Fruit fly (Drosophila melanogaster): Measurements from ENCODE around the gene AkhR.

Gene AkhR

dm6 chr2L:6716182-6716770 lies at the start of gene AkhR:
Gene AkhR (minus strand): TSS chr2L:6716186.
- peak; percentile 96 for TF ChIP-seq svp (GFP tag)
- TF ChIP-seq cyc (GFP tag; optimal IDR thresholded peaks at IDR 0.05), result no peak

dm6 chr2L:6759528-6759927 lies 43.5 kb upstream of the AkhR start, which contains the start of gene CG11322:
Gene CG11322 (minus strand): TSS chr2L:6759628.
- TF ChIP-seq dac (GFP tag; optimal IDR thresholded peaks at IDR 0.05) (no peak), pdm3 (GFP tag; optimal IDR thresholded peaks at IDR 0.05) (no peak), CG6163 (GFP tag; IDR thresholded peaks at IDR 0.05) (no peak), CG10669 (GFP tag; optimal IDR thresholded peaks at IDR 0.05) (no peak), ss (GFP tag; optimal IDR thresholded peaks at IDR 0.05) (no peak), CG11762 (GFP tag; optimal IDR thresholded peaks at IDR 0.05; ENCODE audit: insufficient read depth) (no peak), Smox (GFP tag; optimal IDR thresholded peaks at IDR 0.05) (no peak), CG7368 (GFP tag; optimal IDR thresholded peaks at IDR 0.05) (no peak)

dm6 chr2L:6751037-6751436 lies 35.1 kb upstream of the AkhR start:
- TF ChIP-seq CG1621 (tag; optimal IDR thresholded peaks at IDR 0.05) (no peak), CG4318 (GFP tag; optimal IDR thresholded peaks at IDR 0.05) (no peak)

- TF ChIP-seq eg (GFP tag; IDR thresholded peaks at IDR 0.05) (no peak), fd59A (GFP tag; optimal IDR thresholded peaks at IDR 0.05) (no peak)
Measured at dm6 chr2L:6747814-6748213, 31.8 kb upstream of the AkhR start, which contains the start of gene CG44271. Gene CG44271 (minus strand): TSS chr2L:6747914.

dm6 chr2L:6745522-6745921 lies 29.5 kb upstream of the AkhR start, which contains the start of gene CG31910:
Gene CG31910 (minus strand): TSS chr2L:6745622.
- no peak for TF ChIP-seq OdsH (GFP tag; optimal IDR thresholded peaks at IDR 0.05)
- no peak for TF ChIP-seq CG8319 (GFP tag; optimal IDR thresholded peaks at IDR 0.05)
- no peak for TF ChIP-seq Gug (GFP tag; IDR thresholded peaks at IDR 0.05)
- no peak for TF ChIP-seq Hr4 (GFP tag; optimal IDR thresholded peaks at IDR 0.05)
- no peak for TF ChIP-seq dac (GFP tag; optimal IDR thresholded peaks at IDR 0.05)
- no peak for TF ChIP-seq Sox15 (GFP tag; optimal IDR thresholded peaks at IDR 0.05)
- no peak for TF ChIP-seq spab (GFP tag; optimal IDR thresholded peaks at IDR 0.05)
- no peak for TF ChIP-seq svp (GFP tag)
- no peak for TF ChIP-seq CG8119 (GFP tag; IDR thresholded peaks at IDR 0.05)
- TF ChIP-seq Eip78C (GFP tag), result no peak
- no peak for TF ChIP-seq Smox (GFP tag; optimal IDR thresholded peaks at IDR 0.05)
- no peak for TF ChIP-seq esn (GFP tag; optimal IDR thresholded peaks at IDR 0.05)
- no peak for TF ChIP-seq Hr39 (GFP tag; optimal IDR thresholded peaks at IDR 0.05)
- TF ChIP-seq fd59A (GFP tag; optimal IDR thresholded peaks at IDR 0.05), result no peak
- TF ChIP-seq CG6163 (GFP tag; IDR thresholded peaks at IDR 0.05), result no peak
- TF ChIP-seq ss (GFP tag; optimal IDR thresholded peaks at IDR 0.05), result no peak
- no peak for TF ChIP-seq topi (GFP tag; optimal IDR thresholded peaks at IDR 0.05)
- TF ChIP-seq CG3032 (tag; optimal IDR thresholded peaks at IDR 0.05), result no peak

- TF ChIP-seq CG11294 (GFP tag; IDR thresholded peaks at IDR 0.05) (no peak), acj6 (GFP tag; optimal IDR thresholded peaks at IDR 0.05) (no peak), Sox15 (GFP tag; optimal IDR thresholded peaks at IDR 0.05) (no peak), lz (GFP tag; optimal IDR thresholded peaks at IDR 0.05) (no peak), Eip93F (GFP tag; optimal IDR thresholded peaks at IDR 0.05) (no peak), dsx (GFP tag; optimal IDR thresholded peaks at IDR 0.05; ENCODE audit: poor library complexity, severe bottlenecking) (no peak), CG8632 (GFP tag; optimal IDR thresholded peaks at IDR 0.05) (no peak), CG8119 (GFP tag; IDR thresholded peaks at IDR 0.05) (no peak), esn (GFP tag; optimal IDR thresholded peaks at IDR 0.05) (no peak), CG7368 (GFP tag; optimal IDR thresholded peaks at IDR 0.05) (no peak), Eip78C (GFP tag) (peak; percentile 17), CG3919 (GFP tag; optimal IDR thresholded peaks at IDR 0.05) (no peak), eg (GFP tag; IDR thresholded peaks at IDR 0.05) (0 out of 3 replicates have a peak, but pooled peaks have one; percentile 1), fd85E (GFP tag; optimal IDR thresholded peaks at IDR 0.05) (no peak)
Measured at dm6 chr2L:6741980-6742591, 26.1 kb upstream of the AkhR start, which contains the start of gene meng. Gene meng (plus strand): TSS chr2L:6742502.
